Worm (Caenorhabditis elegans) whole organism, mixed stage, embryonic: ENCODE measurements around the gene tin-9.1.

Experiments used
- lsy-2 ChIP-seq: fragments of 150-350 bp; optimal IDR thresholded peaks from 2 replicates; lab custom pipeline; 2014; ENCODE audit warnings: missing biosample characterization, missing genetic modification characterization
- nhr-2 ChIP-seq: fragments of 150-350 bp; optimal IDR thresholded peaks from 2 replicates; lab custom pipeline; 2014; ENCODE audit warnings: missing biosample characterization, missing genetic modification characterization
- nhr-28 ChIP-seq: fragments of 150-350 bp; optimal IDR thresholded peaks from 2 replicates; lab custom pipeline; 2014; ENCODE audit warnings: missing biosample characterization, missing genetic modification characterization
- unc-39 ChIP-seq: fragments of 150-350 bp; optimal IDR thresholded peaks from 2 replicates; lab custom pipeline; 2014; ENCODE audit warnings: missing biosample characterization, missing genetic modification characterization

- TF ChIP-seq nhr-28 (tag; lab: Kevin White, UChicago) = no peak
- no peak for TF ChIP-seq unc-39 (tag; lab: Kevin White, UChicago)
- TF ChIP-seq nhr-2 = no peak
- no peak for TF ChIP-seq lsy-2 (tag; lab: Kevin White, UChicago)
These were observed 11.9 kb downstream of the tin-9.1 start, which contains the start of gene C06G3.8 for ce11 chrIV:7032459-7032858.
